Worm (Caenorhabditis elegans) whole organism, midembryonic: Measurements from ENCODE around the gene rnp-4.

ENCODE experiments used
- T22C8.4 ChIP-seq: fragments of 200-800 bp; sonication (Bioruptor generic); IDR thresholded peaks from 2 replicates; pipeline ENCODE4 v1.3.6; 2022; ENCODE audit warnings: missing genetic modification characterization, missing compliant biosample characterization
- cog-1 ChIP-seq: sonication (generic microtip); optimal IDR thresholded peaks from 2 replicates; lab custom pipeline; 2016; ENCODE audit warnings: missing genetic modification characterization, missing compliant biosample characterization
- flt-1 ChIP-seq: fragments of 200-800 bp; sonication (Bioruptor generic); IDR thresholded peaks from 2 replicates; pipeline ENCODE4 v1.3.6; 2022; ENCODE audit warnings: missing genetic modification characterization, missing compliant biosample characterization
- klf-2 ChIP-seq: fragments of 200-800 bp; sonication (Bioruptor generic); conservative IDR thresholded peaks from 2 replicates; pipeline ENCODE4 v1.3.6; 2022; ENCODE audit warnings: missing genetic modification reagents, missing genetic modification characterization, missing compliant biosample characterization
- med-1 ChIP-seq: sonication (generic microtip); optimal IDR thresholded peaks from 2 replicates; lab custom pipeline; 2017; ENCODE audit warnings: missing genetic modification characterization, mild to moderate bottlenecking, missing compliant biosample characterization, antibody characterized with exemption, missing genetic modification reagents; ENCODE audit not compliant: insufficient read depth
- ref-1 ChIP-seq: fragments of 200-800 bp; sonication (Bioruptor generic); conservative IDR thresholded peaks from 2 replicates; pipeline ENCODE4 v1.3.6; 2022; ENCODE audit warnings: missing genetic modification reagents, missing genetic modification characterization, missing compliant biosample characterization
- tab-1 ChIP-seq: fragments of 200-800 bp; sonication (Bioruptor generic); IDR thresholded peaks from 2 replicates; pipeline ENCODE4 v1.3.6; 2022; ENCODE audit warnings: missing genetic modification characterization, missing compliant biosample characterization
- ztf-23 ChIP-seq: fragments of 200-800 bp; sonication (Bioruptor generic); IDR thresholded peaks from 2 replicates; pipeline ENCODE4 v1.3.6; 2022; ENCODE audit warnings: missing genetic modification reagents, missing genetic modification characterization, missing compliant biosample characterization
- ztf-29 ChIP-seq: fragments of 200-800 bp; sonication (Bioruptor generic); IDR thresholded peaks from 2 replicates; pipeline ENCODE4 v1.3.6; 2022; ENCODE audit warnings: missing genetic modification reagents, missing genetic modification characterization, missing compliant biosample characterization

The rnp-4 gene

DNA sequence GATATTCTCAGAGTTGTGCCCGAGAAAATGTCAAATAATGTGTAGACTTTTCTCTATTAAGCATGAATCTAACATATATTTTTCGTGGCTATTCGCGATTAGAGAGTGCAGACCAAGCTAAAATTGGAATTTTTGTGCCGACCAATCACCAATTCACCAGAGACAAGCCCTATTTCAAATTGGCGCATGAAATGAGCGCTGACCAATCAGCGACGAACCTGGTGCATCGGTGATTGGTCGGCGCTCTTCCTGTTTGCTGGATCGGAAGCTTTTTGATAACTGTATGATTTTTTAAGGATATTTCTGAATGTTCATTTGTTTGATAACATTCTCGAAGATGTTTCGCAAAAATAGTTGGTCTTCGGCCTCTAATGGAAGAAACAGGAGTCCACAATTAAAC lies 47.2 kb downstream of the rnp-4 start:
- TF ChIP-seq klf-2 (GFP tag; lab: Robert Waterston, UW): no peak

DNA sequence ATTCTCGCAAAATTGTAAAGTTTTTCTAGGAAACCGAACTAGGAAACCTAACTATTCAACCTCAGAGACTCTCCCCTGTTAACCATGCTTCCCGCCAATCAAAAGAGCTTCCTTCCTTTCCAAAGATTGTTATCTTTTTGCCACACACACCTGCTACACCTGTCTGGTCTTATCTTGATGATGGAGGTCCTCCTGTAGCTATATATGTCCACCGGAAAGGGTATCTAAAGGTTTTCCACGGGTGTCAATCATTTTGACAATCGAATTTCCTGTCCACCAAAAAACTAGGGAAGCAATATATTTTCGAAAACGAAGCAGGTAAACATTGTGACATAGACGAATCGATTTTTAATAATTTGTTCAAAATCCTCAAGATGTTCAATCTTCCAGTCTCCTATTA lies 47.7 kb downstream of the rnp-4 start:
- TF ChIP-seq ztf-29 (GFP tag; lab: Robert Waterston, UW) (no peak), med-1 (GFP tag; lab: Kevin White, UChicago) (no peak), ztf-23 (no peak), flt-1 (GFP tag; lab: Robert Waterston, UW) (no peak)

ce11 chrIII:4454919-4455318 lies 48.8 kb downstream of the rnp-4 start:
- TF ChIP-seq ztf-23 (no peak), klf-2 (GFP tag; lab: Robert Waterston, UW) (no peak), tab-1 (GFP tag; lab: Robert Waterston, UW) (no peak), cog-1 (tag; lab: Kevin White, UChicago) (no peak), med-1 (GFP tag; lab: Kevin White, UChicago) (no peak), T22C8.4 (no peak), ref-1 (GFP tag; lab: Robert Waterston, UW) (no peak), flt-1 (GFP tag; lab: Robert Waterston, UW) (no peak), ztf-29 (GFP tag; lab: Robert Waterston, UW) (no peak)

ce11 chrIII:4456579-4456978 lies 50.5 kb downstream of the rnp-4 start:
- no peak for TF ChIP-seq ref-1 (GFP tag; lab: Robert Waterston, UW)
- no peak for TF ChIP-seq flt-1 (GFP tag; lab: Robert Waterston, UW)
- no peak for TF ChIP-seq cog-1 (tag; lab: Kevin White, UChicago)
- no peak for TF ChIP-seq ztf-23
- TF ChIP-seq klf-2 (GFP tag; lab: Robert Waterston, UW): no peak
- no peak for TF ChIP-seq ztf-29 (GFP tag; lab: Robert Waterston, UW)
